Worm (Caenorhabditis elegans) whole organism, late embryonic: ENCODE data around the gene srj-26.

Experiments used
- C38D4.7 ChIP-seq: fragments of 200-800 bp; sonication (Bioruptor generic); optimal IDR thresholded peaks from 2 replicates; lab custom pipeline; 2018; ENCODE audit warnings: mild to moderate bottlenecking, missing genetic modification characterization, moderate library complexity, missing compliant biosample characterization
- K02D7.2 ChIP-seq: sonication (generic microtip); optimal IDR thresholded peaks from 2 replicates; lab custom pipeline; 2017; ENCODE audit warnings: mild to moderate bottlenecking, missing genetic modification characterization, missing compliant biosample characterization
- ceh-48 ChIP-seq: sonication (generic microtip); optimal IDR thresholded peaks from 2 replicates; lab custom pipeline; 2016; ENCODE audit warnings: missing genetic modification characterization, inconsistent platforms, missing compliant biosample characterization
- dmd-4 ChIP-seq: sonication (generic microtip); optimal IDR thresholded peaks from 2 replicates; lab custom pipeline; 2016; ENCODE audit warnings: borderline replicate concordance, missing genetic modification characterization, missing compliant biosample characterization
- fkh-10 ChIP-seq: fragments of 150-350 bp; optimal IDR thresholded peaks from 2 replicates; lab custom pipeline; 2014; ENCODE audit warnings: missing biosample characterization, missing genetic modification reagents, missing genetic modification characterization
- fkh-6 ChIP-seq: sonication (generic microtip); optimal IDR thresholded peaks from 2 replicates; lab custom pipeline; 2016; ENCODE audit warnings: missing genetic modification characterization, missing compliant biosample characterization
- nfya-1 ChIP-seq: sonication (generic microtip); optimal IDR thresholded peaks from 2 replicates; lab custom pipeline; 2017; ENCODE audit warnings: missing genetic modification characterization, mild to moderate bottlenecking, missing compliant biosample characterization, antibody characterized with exemption, moderate library complexity
- pqm-1 ChIP-seq: sonication (generic microtip); optimal IDR thresholded peaks from 2 replicates; lab custom pipeline; 2016; ENCODE audit warnings: missing genetic modification characterization, missing compliant biosample characterization
- sox-2 ChIP-seq: fragments of 200-800 bp; sonication (Bioruptor generic); IDR thresholded peaks from 2 replicates; pipeline ENCODE4 v1.3.6; 2022; ENCODE audit warnings: missing genetic modification reagents, missing genetic modification characterization, missing compliant biosample characterization
- tbx-7 ChIP-seq: sonication (generic microtip); optimal IDR thresholded peaks from 2 replicates; lab custom pipeline; 2016; ENCODE audit warnings: missing genotype, missing genetic modification characterization, missing compliant biosample characterization

DNA sequence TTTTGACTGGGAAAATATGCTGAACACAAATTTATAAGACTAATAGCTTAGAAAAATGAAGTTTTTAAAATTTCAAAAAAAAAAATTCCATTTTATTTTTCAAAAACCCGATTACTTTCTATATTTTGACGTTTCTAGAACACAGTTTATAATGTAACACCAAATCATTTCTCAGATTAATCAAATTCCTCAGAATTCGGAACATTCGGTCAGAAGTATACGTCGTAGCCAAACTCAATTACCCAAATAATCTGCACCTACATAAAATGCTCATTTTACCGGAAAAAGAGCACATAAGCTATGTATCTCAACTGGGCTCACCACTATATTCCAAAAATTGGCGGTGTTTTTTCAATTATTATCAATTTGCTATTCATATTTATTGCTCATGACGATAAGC, at the start of gene srj-26:
- TF ChIP-seq dmd-4 (tag; lab: Kevin White, UChicago) (no peak), sox-2 (no peak), fkh-10 (GFP tag; lab: Kevin White, UChicago) (no peak), fkh-6 (tag; lab: Kevin White, UChicago) (no peak), pqm-1 (tag; lab: Kevin White, UChicago) (no peak), K02D7.2 (no peak), tbx-7 (tag; lab: Kevin White, UChicago) (no peak), ceh-48 (tag; lab: Kevin White, UChicago) (no peak), nfya-1 (no peak), C38D4.7 (GFP tag; lab: Kevin White, UChicago) (no peak)
